Fruit fly (Drosophila melanogaster): ENCODE measurements around the gene Vml.

The Vml gene

DNA sequence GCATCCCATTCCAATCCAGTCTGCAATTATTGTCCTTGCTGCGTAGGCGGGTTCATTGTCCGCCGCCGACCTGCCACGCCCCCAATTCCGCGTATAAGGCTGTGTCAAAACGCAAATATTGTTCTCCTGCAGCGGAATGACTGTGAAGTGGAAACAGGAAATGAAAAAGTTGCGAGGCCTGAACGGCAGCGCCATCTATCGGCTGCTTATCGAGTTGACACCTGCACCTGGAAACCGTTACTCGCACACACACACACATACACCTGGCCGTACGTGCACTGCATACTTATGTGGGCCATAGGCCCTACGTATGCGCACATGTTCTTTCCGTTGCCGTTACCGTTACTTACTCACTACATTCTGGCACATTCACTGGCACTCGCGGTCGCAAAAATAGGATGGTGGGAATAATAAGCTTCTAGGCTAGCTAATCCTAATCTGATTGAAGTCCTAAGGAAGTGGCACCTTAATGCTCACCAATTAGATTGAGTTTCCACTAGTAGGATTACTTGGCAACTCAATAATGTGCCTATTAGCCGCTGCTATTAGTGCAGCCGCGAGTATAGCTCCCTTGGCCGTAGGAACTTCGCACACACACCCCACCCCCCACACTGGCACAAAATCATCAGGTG lies 16.9 kb upstream of the Vml start (continued):
- TF ChIP-seq Taf1 (GFP tag; IDR thresholded peaks at IDR 0.05) = no peak
- 0 out of 2 replicates have a peak, but pooled peaks have one; percentile 20 for TF ChIP-seq chm (GFP tag; IDR thresholded peaks at IDR 0.05)
- no peak for TF ChIP-seq Hmx (GFP tag; optimal IDR thresholded peaks at IDR 0.05)
- peak; percentile 54 for TF ChIP-seq Ets97D (GFP tag; optimal IDR thresholded peaks at IDR 0.05)
- TF ChIP-seq CG8089 (GFP tag; optimal IDR thresholded peaks at IDR 0.05) = no peak
- TF ChIP-seq CG33557 (GFP tag; optimal IDR thresholded peaks at IDR 0.05) = no peak
- TF ChIP-seq CG18599 (GFP tag; optimal IDR thresholded peaks at IDR 0.05) = peak; percentile 56
- TF ChIP-seq nom (GFP tag; optimal IDR thresholded peaks at IDR 0.05) = peak; percentile 35
- no peak for TF ChIP-seq Poxn (GFP tag; IDR thresholded peaks at IDR 0.05)
- no peak for TF ChIP-seq H15 (GFP tag; IDR thresholded peaks at IDR 0.05)
- peak; percentile 7 for TF ChIP-seq CG11504 (tag; optimal IDR thresholded peaks at IDR 0.05)
- no peak for TF ChIP-seq yki (optimal IDR thresholded peaks at IDR 0.05)
- no peak for TF ChIP-seq CrebB (tag; optimal IDR thresholded peaks at IDR 0.05)
- TF ChIP-seq unc-4 (GFP tag; IDR thresholded peaks at IDR 0.05; ENCODE audit: partially characterized antibody) = no peak
- no peak for TF ChIP-seq gce (GFP tag; IDR thresholded peaks at IDR 0.05)
- no peak for TF ChIP-seq chinmo (GFP tag; IDR thresholded peaks at IDR 0.05; ENCODE audit: partially characterized antibody)
- TF ChIP-seq CG1603 (tag; optimal IDR thresholded peaks at IDR 0.05) = no peak
- no peak for TF ChIP-seq CG1602 (GFP tag; optimal IDR thresholded peaks at IDR 0.05)
- no peak for TF ChIP-seq CG2875 (GFP tag; optimal IDR thresholded peaks at IDR 0.05)
- no peak for TF ChIP-seq crol (GFP tag; IDR thresholded peaks at IDR 0.05)
- TF ChIP-seq HLH3B (GFP tag; IDR thresholded peaks at IDR 0.05) = no peak
- TF ChIP-seq Myb (GFP tag; optimal IDR thresholded peaks at IDR 0.05) = peak; percentile 29
- no peak for TF ChIP-seq CG10321 (GFP tag; IDR thresholded peaks at IDR 0.05)
- no peak for TF ChIP-seq CG4820 (GFP tag; optimal IDR thresholded peaks at IDR 0.05)
- TF ChIP-seq CG3163 (GFP tag; optimal IDR thresholded peaks at IDR 0.05) = no peak
- no peak for TF ChIP-seq odd (GFP tag; optimal IDR thresholded peaks at IDR 0.05)
- TF ChIP-seq esg (GFP tag; conservative IDR thresholded peaks at IDR 0.05) = no peak
- no peak for TF ChIP-seq sima (GFP tag; optimal IDR thresholded peaks at IDR 0.05)
- TF ChIP-seq dimm (GFP tag; IDR thresholded peaks at IDR 0.05) = no peak
- peak; percentile 6 for TF ChIP-seq unpg (GFP tag; optimal IDR thresholded peaks at IDR 0.05)
- TF ChIP-seq CG11696 (GFP tag; IDR thresholded peaks at IDR 0.05) = peak; percentile 43; the same call in 1 of the 2 replicates
- no peak for TF ChIP-seq ssp (GFP tag; IDR thresholded peaks at IDR 0.05)
- TF ChIP-seq Gsc (GFP tag; IDR thresholded peaks at IDR 0.05) = no peak
- no peak for TF ChIP-seq repo (GFP tag; optimal IDR thresholded peaks at IDR 0.05)
- TF ChIP-seq CG9215 (GFP tag; IDR thresholded peaks at IDR 0.05) = no peak
- no peak for TF ChIP-seq CG8765 (GFP tag; IDR thresholded peaks at IDR 0.05)
- no peak for TF ChIP-seq B-H1 (GFP tag; IDR thresholded peaks at IDR 0.05)
- 0 out of 3 replicates have a peak, but pooled peaks have one; percentile 25 for TF ChIP-seq dysf (GFP tag; IDR thresholded peaks at IDR 0.05)
- TF ChIP-seq Optix (GFP tag; IDR thresholded peaks at IDR 0.05) = no peak
- no peak for TF ChIP-seq inv (GFP tag; IDR thresholded peaks at IDR 0.05; ENCODE audit: partially characterized antibody)
- no peak for TF ChIP-seq Vsx1 (GFP tag; optimal IDR thresholded peaks at IDR 0.05)
- TF ChIP-seq CG11247 (GFP tag; IDR thresholded peaks at IDR 0.05) = no peak
- no peak for TF ChIP-seq CG9817 (tag; optimal IDR thresholded peaks at IDR 0.05)
- TF ChIP-seq CG12155 (GFP tag; optimal IDR thresholded peaks at IDR 0.05) = no peak
- TF ChIP-seq en (GFP tag; optimal IDR thresholded peaks at IDR 0.05) = no peak
- no peak for TF ChIP-seq CG32772 (GFP tag; IDR thresholded peaks at IDR 0.05)
- TF ChIP-seq Atf6 (GFP tag; IDR thresholded peaks at IDR 0.05) = no peak
- TF ChIP-seq Hmr (GFP tag; optimal IDR thresholded peaks at IDR 0.05) = peak; percentile 38
- no peak for TF ChIP-seq CG18476 (GFP tag; optimal IDR thresholded peaks at IDR 0.05)
- no peak for TF ChIP-seq cato (GFP tag; optimal IDR thresholded peaks at IDR 0.05; ENCODE audit: borderline replicate concordance)
- no peak for TF ChIP-seq sug (tag; optimal IDR thresholded peaks at IDR 0.05)
- no peak for TF ChIP-seq toy (GFP tag; IDR thresholded peaks at IDR 0.05)

Measured in whole organism, embryonic.